Worm (Caenorhabditis elegans) whole organism, young adult: ENCODE measurements around the gene C27C12.4.
A peak's percentile ranks its signal among the peaks of the same experiment; 100 is the strongest.

Source experiments
- C17E4.6 ChIP-seq: fragments of 200-800 bp; sonication (Bioruptor generic); IDR thresholded peaks from 2 replicates; pipeline ENCODE4 v1.3.6; 2022; ENCODE audit warnings: missing genetic modification reagents, missing genetic modification characterization, missing compliant biosample characterization
- F22D6.2 ChIP-seq: sonication (generic microtip); optimal IDR thresholded peaks from 2 replicates; lab custom pipeline; 2016; ENCODE audit warnings: mild to moderate bottlenecking, missing genetic modification characterization, missing compliant biosample characterization
- F23B12.7 ChIP-seq: sonication (generic microtip); optimal IDR thresholded peaks from 2 replicates; lab custom pipeline; 2017; ENCODE audit warnings: missing genetic modification characterization, mild to moderate bottlenecking, missing compliant biosample characterization, antibody characterized with exemption, moderate library complexity; ENCODE audit not compliant: insufficient read depth
- F33H1.4 ChIP-seq: fragments of 200-800 bp; sonication (Bioruptor generic); IDR thresholded peaks from 2 replicates; pipeline ENCODE4 v1.3.6; 2022; ENCODE audit warnings: missing genetic modification reagents, missing genetic modification characterization, missing compliant biosample characterization
- F37B4.10 ChIP-seq: fragments of 200-800 bp; sonication (Bioruptor generic); IDR thresholded peaks from 2 replicates; pipeline ENCODE4 v1.3.6; 2022; ENCODE audit warnings: missing genetic modification characterization, missing compliant biosample characterization
- F39B2.1 ChIP-seq: fragments of 200-800 bp; sonication (Bioruptor generic); IDR thresholded peaks from 2 replicates; pipeline ENCODE4 v1.3.6; 2022; ENCODE audit warnings: missing genetic modification reagents, missing genetic modification characterization, missing compliant biosample characterization
- F49E8.2 ChIP-seq: sonication (generic microtip); optimal IDR thresholded peaks from 3 replicates; lab custom pipeline; 2017; ENCODE audit warnings: missing genetic modification characterization, mild to moderate bottlenecking, missing compliant biosample characterization, antibody characterized with exemption, moderate library complexity; ENCODE audit not compliant: insufficient read depth
- F52B5.7 ChIP-seq: sonication (generic microtip); optimal IDR thresholded peaks from 2 replicates; lab custom pipeline; 2016; ENCODE audit warnings: mild to moderate bottlenecking, missing genetic modification characterization, missing compliant biosample characterization
- T07F8.4 ChIP-seq: sonication (generic microtip); optimal IDR thresholded peaks from 2 replicates; lab custom pipeline; 2016; ENCODE audit warnings: mild to moderate bottlenecking, missing genetic modification characterization, moderate library complexity, missing compliant biosample characterization
- T26A5.8 ChIP-seq: sonication (generic microtip); optimal IDR thresholded peaks from 2 replicates; lab custom pipeline; 2016; ENCODE audit warnings: missing genetic modification characterization, missing compliant biosample characterization
- Y53F4B.3 ChIP-seq: fragments of 200-800 bp; sonication (Bioruptor generic); IDR thresholded peaks from 2 replicates; pipeline ENCODE4 v1.3.6; 2022; ENCODE audit warnings: missing genetic modification reagents, missing genetic modification characterization, missing compliant biosample characterization
- Y56A3A.18 ChIP-seq: fragments of 200-800 bp; sonication (Bioruptor generic); IDR thresholded peaks from 2 replicates; pipeline ENCODE4 v1.3.6; 2022; ENCODE audit warnings: missing genetic modification reagents, missing genetic modification characterization, missing compliant biosample characterization
- Y67H2A.10 ChIP-seq: fragments of 200-800 bp; sonication (Bioruptor generic); conservative IDR thresholded peaks from 2 replicates; pipeline ENCODE4 v1.3.6; 2022; ENCODE audit warnings: missing genetic modification reagents, missing genetic modification characterization, missing compliant biosample characterization
- Y79H2A.3 ChIP-seq: fragments of 200-800 bp; sonication (Bioruptor generic); conservative IDR thresholded peaks from 2 replicates; pipeline ENCODE4 v1.3.6; 2022; ENCODE audit warnings: missing genetic modification reagents, missing genetic modification characterization, missing compliant biosample characterization
- akir-1 ChIP-seq: fragments of 200-800 bp; sonication (Bioruptor generic); optimal IDR thresholded peaks from 2 replicates; lab custom pipeline; 2018; ENCODE audit warnings: mild to moderate bottlenecking, missing genetic modification characterization, moderate library complexity, missing compliant biosample characterization
- attf-3 ChIP-seq: fragments of 200-800 bp; sonication (Bioruptor generic); conservative IDR thresholded peaks from 2 replicates; pipeline ENCODE4 v1.3.6; 2022; ENCODE audit warnings: missing genetic modification reagents, missing genetic modification characterization, missing compliant biosample characterization
- attf-6 ChIP-seq: fragments of 200-800 bp; sonication (Bioruptor generic); IDR thresholded peaks from 2 replicates; pipeline ENCODE4 v1.3.6; 2022; ENCODE audit warnings: missing genetic modification reagents, missing genetic modification characterization, missing compliant biosample characterization
- ccch-3 ChIP-seq: fragments of 200-800 bp; sonication (Bioruptor generic); optimal IDR thresholded peaks from 2 replicates; lab custom pipeline; 2018; ENCODE audit warnings: mild to moderate bottlenecking, missing genetic modification characterization, missing compliant biosample characterization
- ceh-40 ChIP-seq: fragments of 200-800 bp; sonication (Bioruptor generic); IDR thresholded peaks from 2 replicates; pipeline ENCODE4 v1.3.6; 2022; ENCODE audit warnings: missing genetic modification characterization, missing compliant biosample characterization
- chd-7 ChIP-seq: sonication (generic microtip); optimal IDR thresholded peaks from 2 replicates; lab custom pipeline; 2016; ENCODE audit warnings: mild to moderate bottlenecking, missing genetic modification characterization, moderate library complexity, missing compliant biosample characterization
- dpff-1 ChIP-seq: sonication (generic microtip); optimal IDR thresholded peaks from 2 replicates; lab custom pipeline; 2017; ENCODE audit warnings: mild to moderate bottlenecking, missing genetic modification characterization, missing compliant biosample characterization
- egl-44 ChIP-seq: fragments of 200-800 bp; sonication (Bioruptor generic); IDR thresholded peaks from 2 replicates; pipeline ENCODE4 v1.3.6; 2022; ENCODE audit warnings: missing genetic modification reagents, missing genetic modification characterization, missing compliant biosample characterization
- gei-17 ChIP-seq: fragments of 200-800 bp; sonication (Bioruptor generic); optimal IDR thresholded peaks from 2 replicates; lab custom pipeline; 2018; ENCODE audit warnings: mild to moderate bottlenecking, missing genetic modification characterization, missing compliant biosample characterization
- hmg-1.2 ChIP-seq: fragments of 200-800 bp; sonication (Bioruptor generic); IDR thresholded peaks from 2 replicates; pipeline ENCODE4 v1.3.6; 2022; ENCODE audit warnings: missing genetic modification reagents, missing genetic modification characterization, missing compliant biosample characterization
- lag-1 ChIP-seq: fragments of 200-800 bp; sonication (Bioruptor generic); IDR thresholded peaks from 2 replicates; pipeline ENCODE4 v1.3.6; 2022; ENCODE audit warnings: missing genetic modification reagents, missing genetic modification characterization, missing compliant biosample characterization
- let-607 ChIP-seq, 2 experiments: fragments of 200-800 bp in 1 of 2; sonication (Bioruptor generic) in 1 of 2; sonication (generic microtip) in 1 of 2; optimal IDR thresholded peaks; 2 replicates each; lab custom pipeline; 2016 to 2018; ENCODE audit warnings: mild to moderate bottlenecking in 2 of 2, missing compliant biosample characterization in 2 of 2, missing genetic modification characterization in 2 of 2, moderate library complexity in 2 of 2, missing genotype in 1 of 2
- lin-26 ChIP-seq: fragments of 200-800 bp; sonication (Bioruptor generic); IDR thresholded peaks from 2 replicates; pipeline ENCODE4 v1.3.6; 2022; ENCODE audit warnings: missing genetic modification reagents, missing genetic modification characterization, missing compliant biosample characterization
- lin-35 ChIP-seq, 3 experiments: fragments of 150-350 bp in 2 of 3; sonication (generic microtip) in 1 of 3; optimal IDR thresholded peaks; 2 replicates each; lab custom pipeline; 2014 to 2018; ENCODE audit warnings: missing biosample characterization in 3 of 3, missing genetic modification characterization in 3 of 3, missing genetic modification reagents in 3 of 3
- lir-1 ChIP-seq: fragments of 200-800 bp; sonication (Bioruptor generic); conservative IDR thresholded peaks from 2 replicates; pipeline ENCODE4 v1.3.6; 2022; ENCODE audit warnings: missing genetic modification reagents, missing genetic modification characterization, missing compliant biosample characterization
- madf-3 ChIP-seq: fragments of 200-800 bp; sonication (Bioruptor generic); IDR thresholded peaks from 2 replicates; pipeline ENCODE4 v1.3.6; 2022; ENCODE audit warnings: missing genetic modification reagents, missing genetic modification characterization, missing compliant biosample characterization
- mcd-1 ChIP-seq: fragments of 200-800 bp; sonication (Bioruptor generic); IDR thresholded peaks from 2 replicates; pipeline ENCODE4 v1.3.6; 2022; ENCODE audit warnings: missing genetic modification reagents, missing genetic modification characterization, missing compliant biosample characterization
- nfyb-1 ChIP-seq: fragments of 200-800 bp; sonication (Bioruptor generic); IDR thresholded peaks from 2 replicates; pipeline ENCODE4 v1.3.6; 2022; ENCODE audit warnings: missing genetic modification reagents, missing genetic modification characterization, missing compliant biosample characterization
- nhr-179 ChIP-seq: sonication (generic microtip); optimal IDR thresholded peaks from 2 replicates; lab custom pipeline; 2016; ENCODE audit warnings: mild to moderate bottlenecking, missing genetic modification characterization, missing compliant biosample characterization
- nhr-27 ChIP-seq: fragments of 200-800 bp; sonication (Bioruptor generic); optimal IDR thresholded peaks from 2 replicates; lab custom pipeline; 2018; ENCODE audit warnings: mild to moderate bottlenecking, missing genetic modification characterization, moderate library complexity, missing compliant biosample characterization
- pha-4 ChIP-seq: fragments of 150-350 bp; sonication (generic microtip); optimal IDR thresholded peaks from 2 replicates; lab custom pipeline; 2014; ENCODE audit warnings: missing biosample characterization, missing genetic modification reagents, missing genetic modification characterization
- rec-8 ChIP-seq, 2 experiments: sonication (generic microtip); optimal IDR thresholded peaks; 2 replicates each; lab custom pipeline; 2016; ENCODE audit warnings: mild to moderate bottlenecking in 2 of 2, missing genetic modification characterization in 2 of 2, missing genetic modification reagents in 2 of 2, missing genotype in 2 of 2, missing biosample characterization in 1 of 2, missing compliant biosample characterization in 1 of 2, moderate library complexity in 1 of 2
- repo-1 ChIP-seq: sonication (generic microtip); optimal IDR thresholded peaks from 2 replicates; lab custom pipeline; 2017; ENCODE audit warnings: mild to moderate bottlenecking, missing genetic modification characterization, missing compliant biosample characterization
- sdz-38 ChIP-seq: sonication (generic microtip); optimal IDR thresholded peaks from 2 replicates; lab custom pipeline; 2016; ENCODE audit warnings: missing genotype, missing genetic modification characterization, missing compliant biosample characterization
- snpc-4 ChIP-seq, 5 experiments: fragments of 150-350 bp in 1 of 5; sonication (generic microtip) in 4 of 5; optimal IDR thresholded peaks; 2 replicates each; lab custom pipeline; 2014 to 2018; ENCODE audit warnings: missing genetic modification characterization in 5 of 5, missing biosample characterization in 3 of 5, antibody characterized with exemption in 2 of 5, mild to moderate bottlenecking in 2 of 5, missing compliant biosample characterization in 2 of 5, missing genotype in 2 of 5, moderate library complexity in 2 of 5, missing genetic modification reagents in 1 of 5
- sptf-2 ChIP-seq: fragments of 200-800 bp; sonication (Bioruptor generic); optimal IDR thresholded peaks from 2 replicates; lab custom pipeline; 2018; ENCODE audit warnings: mild to moderate bottlenecking, missing genetic modification characterization, missing compliant biosample characterization
- tbx-9 ChIP-seq: sonication (generic microtip); optimal IDR thresholded peaks from 2 replicates; lab custom pipeline; 2016; ENCODE audit warnings: borderline replicate concordance, missing genetic modification characterization, inconsistent platforms, missing compliant biosample characterization
- tlf-1 ChIP-seq: fragments of 200-800 bp; sonication (Bioruptor generic); optimal IDR thresholded peaks from 2 replicates; lab custom pipeline; 2018; ENCODE audit warnings: mild to moderate bottlenecking, missing genetic modification characterization, missing compliant biosample characterization
- unc-62 ChIP-seq: fragments of 150-350 bp; optimal IDR thresholded peaks from 2 replicates; lab custom pipeline; 2014; ENCODE audit warnings: missing biosample characterization, missing genetic modification reagents, missing genetic modification characterization
- xnd-1 ChIP-seq: sonication (generic microtip); optimal IDR thresholded peaks from 2 replicates; lab custom pipeline; 2016; ENCODE audit warnings: missing genotype, missing genetic modification reagents, missing genetic modification characterization, missing compliant biosample characterization
- zfh-2 ChIP-seq: fragments of 200-800 bp; sonication (Bioruptor generic); conservative IDR thresholded peaks from 2 replicates; pipeline ENCODE4 v1.3.6; 2022; ENCODE audit warnings: missing genetic modification reagents, missing genetic modification characterization, missing compliant biosample characterization
- ztf-22 ChIP-seq: fragments of 200-800 bp; sonication (Bioruptor generic); optimal IDR thresholded peaks from 2 replicates; lab custom pipeline; 2018; ENCODE audit warnings: mild to moderate bottlenecking, missing genetic modification characterization, moderate library complexity, missing compliant biosample characterization
- ztf-25 ChIP-seq: fragments of 200-800 bp; sonication (Bioruptor generic); IDR thresholded peaks from 2 replicates; pipeline ENCODE4 v1.3.6; 2022; ENCODE audit warnings: missing genetic modification reagents, missing genetic modification characterization, missing compliant biosample characterization

C27C12.4 gene

ce11 chrX:14853712-14854217 is at the start of gene C27C12.4, which contains the start of gene C27C12.1:
Gene C27C12.4 (plus strand): TSS chrX:14854086.
Gene C27C12.1 (minus strand): TSS chrX:14853762.
- TF ChIP-seq nfyb-1 (GFP tag; lab: Robert Waterston, UW) (peak; percentile 57; the same call in 1 of the 2 replicates), Y67H2A.10 (GFP tag; lab: Robert Waterston, UW) (no peak), tbx-9 (tag; lab: Kevin White, UChicago) (no peak), xnd-1 (tag; lab: Kevin White, UChicago) (no peak), C17E4.6 (GFP tag; lab: Robert Waterston, UW) (no peak), nhr-27 (tag; lab: Kevin White, UChicago) (no peak), ccch-3 (GFP tag; lab: Kevin White, UChicago) (no peak), ztf-22 (GFP tag; lab: Kevin White, UChicago) (no peak), snpc-4 (GFP tag; optimal IDR thresholded peaks at IDR 0.05; lab: Kevin White, UChicago) (peak; percentile 21), snpc-4 (tag; optimal IDR thresholded peaks at IDR 0.05; lab: Kevin White, UChicago) (peak in 2 of 4 experiments; percentile 67 to 75), lir-1 (GFP tag; lab: Robert Waterston, UW) (0 out of 2 replicates have a peak, but pooled peaks have one; percentile 44), F22D6.2 (peak; percentile 14), T07F8.4 (tag; lab: Kevin White, UChicago) (no peak), attf-6 (no peak), sdz-38 (tag; lab: Kevin White, UChicago) (no peak), akir-1 (GFP tag; lab: Kevin White, UChicago) (no peak), mcd-1 (GFP tag; lab: Robert Waterston, UW) (peak; percentile 62), Y53F4B.3 (GFP tag; lab: Robert Waterston, UW) (no peak), lin-26 (GFP tag; lab: Robert Waterston, UW) (no peak), F33H1.4 (GFP tag; lab: Robert Waterston, UW) (no peak), F39B2.1 (GFP tag; lab: Robert Waterston, UW) (no peak), rec-8 (tag; optimal IDR thresholded peaks at IDR 0.05; lab: Kevin White, UChicago) (no peak), F23B12.7 (no peak), hmg-1.2 (no peak; the same call in 1 of the 2 replicates), gei-17 (GFP tag; lab: Kevin White, UChicago) (peak; percentile 15), repo-1 (tag; lab: Kevin White, UChicago) (no peak), lag-1 (GFP tag; lab: Robert Waterston, UW) (no peak), F37B4.10 (GFP tag; lab: Robert Waterston, UW) (no peak), ztf-25 (GFP tag; lab: Robert Waterston, UW) (no peak), F52B5.7 (tag; lab: Kevin White, UChicago) (no peak), madf-3 (GFP tag; lab: Robert Waterston, UW) (no peak), F49E8.2 (no peak), sptf-2 (no peak), ceh-40 (GFP tag; lab: Robert Waterston, UW) (no peak), attf-3 (GFP tag; lab: Robert Waterston, UW) (no peak), zfh-2 (no peak), lin-35 (GFP tag; optimal IDR thresholded peaks at IDR 0.05; lab: Kevin White, UChicago) (peak in 1 of 3 experiments; percentile 70), chd-7 (tag; lab: Kevin White, UChicago) (peak; percentile 41), tlf-1 (GFP tag; lab: Kevin White, UChicago) (peak; percentile 10), unc-62 (no peak), T26A5.8 (tag; lab: Kevin White, UChicago) (no peak), egl-44 (GFP tag; lab: Robert Waterston, UW) (no peak), let-607 (tag; optimal IDR thresholded peaks at IDR 0.05; lab: Kevin White, UChicago) (peak; percentile 9 to 48), nhr-179 (tag; lab: Kevin White, UChicago) (no peak), dpff-1 (tag; lab: Kevin White, UChicago) (no peak), Y79H2A.3 (no peak), Y56A3A.18 (GFP tag; lab: Robert Waterston, UW) (0 out of 2 replicates have a peak, but pooled peaks have one; percentile 33), pha-4 (tag; lab: Kevin White, UChicago) (peak; percentile 57)
